Worm (Caenorhabditis elegans) whole organism, mixed stage, embryonic: Measurements from ENCODE around the gene D2045.8.

Source experiments
- M03D4.4 ChIP-seq: sonication (generic microtip); optimal IDR thresholded peaks from 2 replicates; lab custom pipeline; 2017; ENCODE audit warnings: mild to moderate bottlenecking, missing genetic modification characterization, missing compliant biosample characterization
- bed-3 ChIP-seq: fragments of 200-800 bp; sonication (Bioruptor generic); optimal IDR thresholded peaks from 3 replicates; lab custom pipeline; 2018; ENCODE audit warnings: mild to moderate bottlenecking, missing genetic modification characterization, moderate library complexity, missing compliant biosample characterization
- blmp-1 ChIP-seq: fragments of 150-350 bp; optimal IDR thresholded peaks from 2 replicates; lab custom pipeline; 2014; ENCODE audit warnings: missing biosample characterization, missing genetic modification characterization
- ceh-39 ChIP-seq: fragments of 150-350 bp; optimal IDR thresholded peaks from 2 replicates; lab custom pipeline; 2014; ENCODE audit warnings: missing biosample characterization, missing genetic modification characterization
- ceh-43 ChIP-seq: fragments of 200-800 bp; sonication (Bioruptor generic); optimal IDR thresholded peaks from 2 replicates; lab custom pipeline; 2018; ENCODE audit warnings: mild to moderate bottlenecking, missing genetic modification characterization, moderate library complexity, missing compliant biosample characterization
- ceh-83 ChIP-seq: fragments of 200-800 bp; sonication (Bioruptor generic); optimal IDR thresholded peaks from 2 replicates; lab custom pipeline; 2018; ENCODE audit warnings: mild to moderate bottlenecking, missing genetic modification characterization, missing compliant biosample characterization
- ces-1 ChIP-seq: fragments of 150-350 bp; optimal IDR thresholded peaks from 2 replicates; lab custom pipeline; 2014; ENCODE audit warnings: missing biosample characterization, missing genetic modification reagents, missing genetic modification characterization
- cnd-1 ChIP-seq: fragments of 200-800 bp; sonication (Bioruptor generic); optimal IDR thresholded peaks from 2 replicates; lab custom pipeline; 2018; ENCODE audit warnings: mild to moderate bottlenecking, missing genetic modification characterization, missing compliant biosample characterization
- drap-1 ChIP-seq: fragments of 200-800 bp; sonication (Bioruptor generic); optimal IDR thresholded peaks from 3 replicates; lab custom pipeline; 2018; ENCODE audit warnings: mild to moderate bottlenecking, missing genetic modification characterization, missing compliant biosample characterization
- elt-1 ChIP-seq: sonication (generic microtip); optimal IDR thresholded peaks from 2 replicates; lab custom pipeline; 2017; ENCODE audit warnings: missing genetic modification characterization, mild to moderate bottlenecking, missing compliant biosample characterization, antibody characterized with exemption, moderate library complexity, borderline replicate concordance; ENCODE audit not compliant: insufficient read depth
- elt-3 ChIP-seq: fragments of 150-350 bp; optimal IDR thresholded peaks from 2 replicates; lab custom pipeline; 2014; ENCODE audit warnings: missing biosample characterization, missing genetic modification characterization
- flh-1 ChIP-seq: fragments of 200-800 bp; sonication (Bioruptor generic); optimal IDR thresholded peaks from 2 replicates; lab custom pipeline; 2018; ENCODE audit warnings: mild to moderate bottlenecking, missing genetic modification characterization, moderate library complexity, missing compliant biosample characterization
- ham-2 ChIP-seq: fragments of 200-800 bp; sonication (Bioruptor generic); optimal IDR thresholded peaks from 2 replicates; lab custom pipeline; 2018; ENCODE audit warnings: mild to moderate bottlenecking, missing genetic modification characterization, missing compliant biosample characterization
- hlh-1 ChIP-seq: fragments of 150-350 bp; optimal IDR thresholded peaks from 2 replicates; lab custom pipeline; 2014; ENCODE audit warnings: missing biosample characterization, missing genetic modification reagents, missing genetic modification characterization
- lin-13 ChIP-seq: fragments of 150-350 bp; optimal IDR thresholded peaks from 2 replicates; lab custom pipeline; 2014; ENCODE audit warnings: missing biosample characterization, missing genetic modification characterization
- lin-32 ChIP-seq: fragments of 200-800 bp; sonication (Bioruptor generic); optimal IDR thresholded peaks from 2 replicates; lab custom pipeline; 2018; ENCODE audit warnings: mild to moderate bottlenecking, missing genetic modification characterization, missing compliant biosample characterization
- lsy-2 ChIP-seq: fragments of 150-350 bp; optimal IDR thresholded peaks from 2 replicates; lab custom pipeline; 2014; ENCODE audit warnings: missing biosample characterization, missing genetic modification characterization
- mab-5 ChIP-seq: fragments of 150-350 bp; optimal IDR thresholded peaks from 2 replicates; lab custom pipeline; 2014; ENCODE audit warnings: missing biosample characterization, missing genetic modification characterization
- mep-1 ChIP-seq: fragments of 150-350 bp; optimal IDR thresholded peaks from 2 replicates; lab custom pipeline; 2017; ENCODE audit warnings: missing biosample characterization, missing genetic modification reagents, missing genetic modification characterization, inconsistent platforms
- mls-2 ChIP-seq: sonication (generic microtip); optimal IDR thresholded peaks from 2 replicates; lab custom pipeline; 2016; ENCODE audit warnings: mild to moderate bottlenecking, missing genetic modification characterization, moderate library complexity, missing compliant biosample characterization
- nhr-12 ChIP-seq: fragments of 150-350 bp; optimal IDR thresholded peaks from 2 replicates; lab custom pipeline; 2014; ENCODE audit warnings: missing biosample characterization, missing genetic modification characterization
- nhr-2 ChIP-seq: fragments of 150-350 bp; optimal IDR thresholded peaks from 2 replicates; lab custom pipeline; 2014; ENCODE audit warnings: missing biosample characterization, missing genetic modification characterization
- nhr-237 ChIP-seq: fragments of 150-350 bp; optimal IDR thresholded peaks from 2 replicates; lab custom pipeline; 2014; ENCODE audit warnings: missing biosample characterization, missing genetic modification characterization
- nhr-28 ChIP-seq: fragments of 150-350 bp; optimal IDR thresholded peaks from 2 replicates; lab custom pipeline; 2014; ENCODE audit warnings: missing biosample characterization, missing genetic modification characterization
- nhr-76 ChIP-seq: sonication (generic microtip); optimal IDR thresholded peaks from 2 replicates; lab custom pipeline; 2017; ENCODE audit warnings: missing biosample characterization, missing genetic modification characterization
- pha-4 ChIP-seq: fragments of 150-350 bp; optimal IDR thresholded peaks from 2 replicates; lab custom pipeline; 2018; ENCODE audit warnings: missing biosample characterization, missing genetic modification reagents, missing genetic modification characterization
- snpc-4 ChIP-seq: fragments of 150-350 bp; optimal IDR thresholded peaks from 2 replicates; lab custom pipeline; 2014; ENCODE audit warnings: missing biosample characterization, missing genetic modification characterization
- tbx-8 ChIP-seq: fragments of 200-800 bp; sonication (Bioruptor generic); optimal IDR thresholded peaks from 2 replicates; lab custom pipeline; 2018; ENCODE audit warnings: mild to moderate bottlenecking, missing genetic modification characterization, moderate library complexity, missing compliant biosample characterization
- unc-120 ChIP-seq: sonication (generic microtip); optimal IDR thresholded peaks from 2 replicates; lab custom pipeline; 2017; ENCODE audit warnings: missing genetic modification characterization, missing compliant biosample characterization; ENCODE audit not compliant: poor library complexity, severe bottlenecking
- unc-39 ChIP-seq: fragments of 150-350 bp; optimal IDR thresholded peaks from 2 replicates; lab custom pipeline; 2014; ENCODE audit warnings: missing biosample characterization, missing genetic modification characterization
- unc-62 ChIP-seq: fragments of 150-350 bp; optimal IDR thresholded peaks from 2 replicates; lab custom pipeline; 2014; ENCODE audit warnings: missing biosample characterization, missing genetic modification reagents, missing genetic modification characterization
- zip-8 ChIP-seq: fragments of 150-350 bp; optimal IDR thresholded peaks from 2 replicates; lab custom pipeline; 2014; ENCODE audit warnings: missing biosample characterization, missing genetic modification characterization
- ztf-11 ChIP-seq: fragments of 150-350 bp; optimal IDR thresholded peaks from 2 replicates; lab custom pipeline; 2014; ENCODE audit warnings: missing biosample characterization, missing genetic modification characterization

The D2045.8 gene

DNA sequence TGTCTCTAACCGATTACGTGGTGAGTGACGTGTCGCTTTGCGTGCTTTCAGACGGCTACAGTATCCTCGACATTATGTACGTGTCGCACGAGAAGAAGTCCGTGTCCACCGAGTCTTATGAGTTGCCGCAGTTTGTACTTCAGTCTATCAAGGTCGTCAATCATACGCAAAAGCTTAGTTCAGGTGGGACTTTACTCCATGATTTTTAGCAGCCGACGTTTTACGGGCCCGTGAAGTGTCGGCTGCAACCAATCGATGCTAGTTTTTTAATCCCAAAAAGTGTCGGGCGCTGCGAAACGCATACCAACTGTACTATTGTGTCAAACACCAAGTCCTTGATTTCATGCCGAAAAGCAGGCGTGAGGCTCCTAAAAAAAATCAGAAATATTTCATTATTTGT lies 42.7 kb downstream of the D2045.8 start:
- no peak for TF ChIP-seq ceh-39 (tag; lab: Kevin White, UChicago)
- TF ChIP-seq drap-1 (GFP tag; lab: Kevin White, UChicago), result no peak
- no peak for TF ChIP-seq nhr-2
- no peak for TF ChIP-seq unc-39 (tag; lab: Kevin White, UChicago)
- no peak for TF ChIP-seq mep-1 (tag; lab: Kevin White, UChicago)
- no peak for TF ChIP-seq unc-62
- TF ChIP-seq blmp-1 (tag; lab: Kevin White, UChicago), result no peak
- TF ChIP-seq lin-13 (tag; lab: Kevin White, UChicago), result no peak
- TF ChIP-seq flh-1 (GFP tag; lab: Kevin White, UChicago), result no peak
- no peak for TF ChIP-seq nhr-76 (tag; lab: Kevin White, UChicago)
- no peak for TF ChIP-seq mls-2 (tag; lab: Kevin White, UChicago)
- TF ChIP-seq tbx-8 (GFP tag; lab: Kevin White, UChicago), result no peak
- no peak for TF ChIP-seq ztf-11 (tag; lab: Kevin White, UChicago)
- no peak for TF ChIP-seq ham-2 (GFP tag; lab: Kevin White, UChicago)
- TF ChIP-seq cnd-1, result no peak

DNA sequence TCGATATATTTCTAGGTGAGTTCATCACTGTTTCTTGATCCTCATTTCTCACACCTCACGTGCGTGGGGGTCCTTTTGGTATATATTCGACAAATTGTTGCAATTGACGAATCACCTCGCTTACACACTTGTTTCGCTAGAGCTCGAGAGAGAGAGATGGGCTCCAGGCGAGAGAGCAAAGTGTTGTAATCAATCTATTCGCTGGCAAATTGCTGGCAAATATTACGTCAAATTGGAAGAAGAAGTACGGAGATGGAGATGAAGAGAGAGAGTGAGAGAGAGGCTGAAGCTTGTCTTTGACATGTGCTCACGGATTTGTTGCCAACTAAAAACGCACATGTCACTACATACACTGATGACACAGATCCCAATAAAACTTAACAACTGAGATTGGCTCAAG lies 43.8 kb downstream of the D2045.8 start:
- no peak for TF ChIP-seq drap-1 (GFP tag; lab: Kevin White, UChicago)
- TF ChIP-seq lin-32 (GFP tag; lab: Kevin White, UChicago), result no peak
- no peak for TF ChIP-seq ham-2 (GFP tag; lab: Kevin White, UChicago)
- TF ChIP-seq M03D4.4 (tag; lab: Kevin White, UChicago), result no peak
- no peak for TF ChIP-seq ceh-39 (tag; lab: Kevin White, UChicago)
- TF ChIP-seq cnd-1, result no peak
- TF ChIP-seq ceh-83 (GFP tag; lab: Kevin White, UChicago), result no peak
- no peak for TF ChIP-seq elt-3 (tag; lab: Kevin White, UChicago)
- TF ChIP-seq mep-1 (tag; lab: Kevin White, UChicago), result no peak
- no peak for TF ChIP-seq unc-39 (tag; lab: Kevin White, UChicago)
- no peak for TF ChIP-seq blmp-1 (tag; lab: Kevin White, UChicago)
- TF ChIP-seq flh-1 (GFP tag; lab: Kevin White, UChicago), result no peak
- no peak for TF ChIP-seq mls-2 (tag; lab: Kevin White, UChicago)
- TF ChIP-seq nhr-2, result no peak
- TF ChIP-seq snpc-4 (tag; lab: Kevin White, UChicago), result no peak
- no peak for TF ChIP-seq ceh-43
- TF ChIP-seq pha-4 (tag; lab: Kevin White, UChicago), result no peak
- peak; percentile 85 for TF ChIP-seq unc-120 (tag; lab: Kevin White, UChicago)
- no peak for TF ChIP-seq nhr-237
- TF ChIP-seq unc-62, result peak; percentile 96
- TF ChIP-seq ces-1, result no peak
- TF ChIP-seq elt-1 (tag; lab: Kevin White, UChicago), result no peak
- TF ChIP-seq lin-13 (tag; lab: Kevin White, UChicago), result no peak
- no peak for TF ChIP-seq lsy-2 (tag; lab: Kevin White, UChicago)
- TF ChIP-seq nhr-28 (tag; lab: Kevin White, UChicago), result no peak
- TF ChIP-seq nhr-12, result no peak
- TF ChIP-seq ztf-11 (tag; lab: Kevin White, UChicago), result no peak
- TF ChIP-seq zip-8 (tag; lab: Kevin White, UChicago), result no peak
- TF ChIP-seq hlh-1 (tag; lab: Kevin White, UChicago), result peak; percentile 81
- TF ChIP-seq tbx-8 (GFP tag; lab: Kevin White, UChicago), result no peak
- peak; percentile 9 for TF ChIP-seq mab-5 (tag; lab: Kevin White, UChicago)
- no peak for TF ChIP-seq nhr-76 (tag; lab: Kevin White, UChicago)

DNA sequence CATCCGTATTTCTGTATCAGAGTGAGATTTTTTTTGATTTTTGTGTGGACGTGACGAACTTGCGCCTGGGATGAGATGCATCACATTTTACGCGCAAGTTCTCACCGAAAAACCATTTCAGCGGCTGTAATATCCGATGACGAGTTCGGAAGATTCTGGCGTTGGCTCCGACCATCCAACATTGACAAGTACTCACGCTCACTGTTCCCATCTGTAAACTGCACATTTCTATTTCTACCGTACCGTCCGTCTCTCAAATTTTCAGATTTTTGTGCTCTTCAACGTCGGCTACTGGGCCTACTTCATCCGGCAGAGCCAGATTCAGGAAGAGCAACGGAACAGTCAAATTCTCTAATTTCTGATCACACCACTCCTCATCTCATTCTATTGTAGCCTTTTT lies 45.4 kb downstream of the D2045.8 start:
- no peak for TF ChIP-seq nhr-76 (tag; lab: Kevin White, UChicago)
- no peak for TF ChIP-seq unc-120 (tag; lab: Kevin White, UChicago)
- TF ChIP-seq bed-3 (GFP tag; lab: Kevin White, UChicago), result no peak
- TF ChIP-seq pha-4 (tag; lab: Kevin White, UChicago), result no peak
- TF ChIP-seq ceh-39 (tag; lab: Kevin White, UChicago), result no peak
- TF ChIP-seq unc-62, result no peak

DNA sequence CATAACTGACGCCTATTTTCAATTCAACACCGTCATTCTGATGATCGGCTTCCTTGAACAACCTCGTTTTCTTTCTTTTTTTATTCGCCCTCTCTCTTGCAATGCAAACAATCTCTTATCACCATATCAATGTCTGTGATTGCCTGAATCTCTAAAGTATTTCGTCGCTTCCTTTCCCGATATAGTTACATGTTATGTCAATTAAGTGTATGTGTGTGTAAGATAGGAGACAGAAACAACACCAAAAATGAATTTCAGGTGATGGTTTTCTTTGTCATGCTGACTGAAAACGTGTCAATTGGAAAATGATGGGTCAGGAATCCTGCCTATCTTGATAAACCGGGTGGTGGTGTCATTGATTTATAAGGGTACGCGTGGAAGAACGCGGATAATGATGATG lies 51.2 kb downstream of the D2045.8 start:
- TF ChIP-seq unc-62 (peak; percentile 30), cnd-1 (no peak), elt-3 (tag; lab: Kevin White, UChicago) (peak; percentile 79)
